Worm (Caenorhabditis elegans) whole organism, midembryonic: ENCODE measurements around the gene pqn-87.
A peak's percentile ranks its signal among the peaks of the same experiment; 100 is the strongest.

Experiments used
- T22C8.4 ChIP-seq: fragments of 200-800 bp; sonication (Bioruptor generic); IDR thresholded peaks from 2 replicates; pipeline ENCODE4 v1.3.6; 2022; ENCODE audit warnings: missing genetic modification characterization, missing compliant biosample characterization
- cog-1 ChIP-seq: sonication (generic microtip); optimal IDR thresholded peaks from 2 replicates; lab custom pipeline; 2016; ENCODE audit warnings: missing genetic modification characterization, missing compliant biosample characterization
- flt-1 ChIP-seq: fragments of 200-800 bp; sonication (Bioruptor generic); IDR thresholded peaks from 2 replicates; pipeline ENCODE4 v1.3.6; 2022; ENCODE audit warnings: missing genetic modification characterization, missing compliant biosample characterization
- klf-2 ChIP-seq: fragments of 200-800 bp; sonication (Bioruptor generic); conservative IDR thresholded peaks from 2 replicates; pipeline ENCODE4 v1.3.6; 2022; ENCODE audit warnings: missing genetic modification reagents, missing genetic modification characterization, missing compliant biosample characterization
- med-1 ChIP-seq: sonication (generic microtip); optimal IDR thresholded peaks from 2 replicates; lab custom pipeline; 2017; ENCODE audit warnings: missing genetic modification characterization, mild to moderate bottlenecking, missing compliant biosample characterization, antibody characterized with exemption, missing genetic modification reagents; ENCODE audit not compliant: insufficient read depth
- ref-1 ChIP-seq: fragments of 200-800 bp; sonication (Bioruptor generic); conservative IDR thresholded peaks from 2 replicates; pipeline ENCODE4 v1.3.6; 2022; ENCODE audit warnings: missing genetic modification reagents, missing genetic modification characterization, missing compliant biosample characterization
- tab-1 ChIP-seq: fragments of 200-800 bp; sonication (Bioruptor generic); IDR thresholded peaks from 2 replicates; pipeline ENCODE4 v1.3.6; 2022; ENCODE audit warnings: missing genetic modification characterization, missing compliant biosample characterization
- ztf-23 ChIP-seq: fragments of 200-800 bp; sonication (Bioruptor generic); IDR thresholded peaks from 2 replicates; pipeline ENCODE4 v1.3.6; 2022; ENCODE audit warnings: missing genetic modification reagents, missing genetic modification characterization, missing compliant biosample characterization
- ztf-29 ChIP-seq: fragments of 200-800 bp; sonication (Bioruptor generic); IDR thresholded peaks from 2 replicates; pipeline ENCODE4 v1.3.6; 2022; ENCODE audit warnings: missing genetic modification reagents, missing genetic modification characterization, missing compliant biosample characterization

pqn-87 gene

ce11 chrII:12224916-12225406, at the start of gene pqn-87, which contains the start of gene rsr-2:
TSS of gene pqn-87 (minus strand) at chrII:12225086.
TSS of gene rsr-2 (plus strand) at chrII:12225356.
- no peak for TF ChIP-seq ref-1
- no peak for TF ChIP-seq T22C8.4 (GFP tag; lab: Robert Waterston, UW)
- TF ChIP-seq tab-1 (GFP tag; lab: Robert Waterston, UW) = no peak
- no peak for TF ChIP-seq ztf-29 (GFP tag; lab: Robert Waterston, UW)
- no peak for TF ChIP-seq flt-1
- no peak for TF ChIP-seq cog-1
- TF ChIP-seq ztf-23 = no peak

ce11 chrII:12268857-12269256, 44.0 kb upstream of the pqn-87 start:
- TF ChIP-seq tab-1 (GFP tag; lab: Robert Waterston, UW) (no peak), cog-1 (no peak), ztf-23 (no peak), T22C8.4 (GFP tag; lab: Robert Waterston, UW) (no peak), med-1 (no peak), ztf-29 (GFP tag; lab: Robert Waterston, UW) (no peak), ref-1 (no peak), flt-1 (no peak), klf-2 (GFP tag; lab: Robert Waterston, UW) (no peak)

ce11 chrII:12266797-12267196, 41.9 kb upstream of the pqn-87 start:
- TF ChIP-seq med-1 (no peak), ref-1 (no peak), tab-1 (GFP tag; lab: Robert Waterston, UW) (no peak), klf-2 (GFP tag; lab: Robert Waterston, UW) (no peak), ztf-23 (no peak), flt-1 (no peak), ztf-29 (GFP tag; lab: Robert Waterston, UW) (no peak), cog-1 (no peak), T22C8.4 (GFP tag; lab: Robert Waterston, UW) (no peak)

ce11 chrII:12266145-12266544, 41.3 kb upstream of the pqn-87 start, which contains the start of gene tric-1B.1:
TSS of gene tric-1B.1 (minus strand) at chrII:12266245.
- no peak for TF ChIP-seq ref-1
- no peak for TF ChIP-seq med-1

- TF ChIP-seq cog-1 (no peak), tab-1 (GFP tag; lab: Robert Waterston, UW) (no peak), ref-1 (no peak), klf-2 (GFP tag; lab: Robert Waterston, UW) (no peak), ztf-23 (no peak), ztf-29 (GFP tag; lab: Robert Waterston, UW) (no peak), flt-1 (no peak), med-1 (no peak), T22C8.4 (GFP tag; lab: Robert Waterston, UW) (no peak)
These were observed 40.0 kb upstream of the pqn-87 start for ce11 chrII:12264847-12265246.

- TF ChIP-seq tab-1 (GFP tag; lab: Robert Waterston, UW) (no peak), ref-1 (no peak), flt-1 (no peak), T22C8.4 (GFP tag; lab: Robert Waterston, UW) (no peak), klf-2 (GFP tag; lab: Robert Waterston, UW) (no peak), ztf-29 (GFP tag; lab: Robert Waterston, UW) (no peak), med-1 (no peak), cog-1 (no peak), ztf-23 (no peak)
These were observed 39.2 kb upstream of the pqn-87 start, which contains the start of gene faxc-1 for ce11 chrII:12263971-12264554. TSS of gene faxc-1 (plus strand) at chrII:12264192.

ce11 chrII:12262567-12262966, 37.7 kb upstream of the pqn-87 start:
- TF ChIP-seq med-1 (no peak), tab-1 (GFP tag; lab: Robert Waterston, UW) (no peak)

ce11 chrII:12261147-12261821, 36.4 kb upstream of the pqn-87 start:
- no peak for TF ChIP-seq T22C8.4 (GFP tag; lab: Robert Waterston, UW)
- TF ChIP-seq ztf-23 = no peak
- no peak for TF ChIP-seq cog-1
- no peak for TF ChIP-seq med-1
- TF ChIP-seq flt-1 = no peak
- TF ChIP-seq tab-1 (GFP tag; lab: Robert Waterston, UW) = no peak
- no peak for TF ChIP-seq ref-1
- no peak for TF ChIP-seq klf-2 (GFP tag; lab: Robert Waterston, UW)
- TF ChIP-seq ztf-29 (GFP tag; lab: Robert Waterston, UW) = no peak

- TF ChIP-seq cog-1 (no peak), med-1 (no peak), T22C8.4 (GFP tag; lab: Robert Waterston, UW) (no peak), tab-1 (GFP tag; lab: Robert Waterston, UW) (no peak), klf-2 (GFP tag; lab: Robert Waterston, UW) (no peak), ztf-29 (GFP tag; lab: Robert Waterston, UW) (no peak), ztf-23 (no peak), ref-1 (no peak), flt-1 (no peak)
These were observed 35.7 kb upstream of the pqn-87 start for ce11 chrII:12260538-12260937.

- TF ChIP-seq T22C8.4 (GFP tag; lab: Robert Waterston, UW) = 0 out of 2 replicates have a peak, but pooled peaks have one; percentile 8
- TF ChIP-seq cog-1 = no peak
These were observed 32.2 kb upstream of the pqn-87 start for ce11 chrII:12257095-12257494.

ce11 chrII:12256528-12256927, 31.6 kb upstream of the pqn-87 start, which contains the start of gene parn-2:
TSS of gene parn-2 (minus strand) at chrII:12256628.
- no peak for TF ChIP-seq ztf-29 (GFP tag; lab: Robert Waterston, UW)
- TF ChIP-seq cog-1 = no peak
- TF ChIP-seq med-1 = no peak
- no peak for TF ChIP-seq tab-1 (GFP tag; lab: Robert Waterston, UW)
